Worm (Caenorhabditis elegans) whole organism, young adult: ENCODE measurements around the gene act-5.

Experiments used
- B0035.1 ChIP-seq: sonication (generic microtip); optimal IDR thresholded peaks from 2 replicates; lab custom pipeline; 2016; ENCODE audit warnings: missing genetic modification characterization, mild to moderate bottlenecking, missing compliant biosample characterization, missing genotype, missing genetic modification reagents
- B0336.3 ChIP-seq: fragments of 200-800 bp; sonication (Bioruptor generic); IDR thresholded peaks from 2 replicates; pipeline ENCODE4 v1.3.6; 2022; ENCODE audit warnings: missing genetic modification characterization, missing compliant biosample characterization
- F22D6.2 ChIP-seq: sonication (generic microtip); optimal IDR thresholded peaks from 2 replicates; lab custom pipeline; 2016; ENCODE audit warnings: mild to moderate bottlenecking, missing genetic modification characterization, missing compliant biosample characterization
- F49E8.2 ChIP-seq: sonication (generic microtip); optimal IDR thresholded peaks from 3 replicates; lab custom pipeline; 2017; ENCODE audit warnings: missing genetic modification characterization, mild to moderate bottlenecking, missing compliant biosample characterization, antibody characterized with exemption, moderate library complexity; ENCODE audit not compliant: insufficient read depth
- F52B5.7 ChIP-seq: sonication (generic microtip); optimal IDR thresholded peaks from 2 replicates; lab custom pipeline; 2016; ENCODE audit warnings: mild to moderate bottlenecking, missing genetic modification characterization, missing compliant biosample characterization
- F55B11.4 ChIP-seq: sonication (generic microtip); optimal IDR thresholded peaks from 2 replicates; lab custom pipeline; 2016; ENCODE audit warnings: missing compliant biosample characterization, missing genetic modification characterization, borderline replicate concordance; ENCODE audit not compliant: insufficient read depth
- F57A8.1 ChIP-seq: fragments of 200-800 bp; sonication (Bioruptor generic); optimal IDR thresholded peaks from 2 replicates; lab custom pipeline; 2018; ENCODE audit warnings: mild to moderate bottlenecking, missing genetic modification characterization, moderate library complexity, missing compliant biosample characterization
- K11D2.4 ChIP-seq: fragments of 200-800 bp; sonication (Bioruptor generic); IDR thresholded peaks from 2 replicates; pipeline ENCODE4 v1.3.6; 2022; ENCODE audit warnings: missing genetic modification reagents, missing genetic modification characterization, missing compliant biosample characterization
- T26A5.8 ChIP-seq: sonication (generic microtip); optimal IDR thresholded peaks from 2 replicates; lab custom pipeline; 2016; ENCODE audit warnings: missing genetic modification characterization, missing compliant biosample characterization
- Y79H2A.3 ChIP-seq: fragments of 200-800 bp; sonication (Bioruptor generic); conservative IDR thresholded peaks from 2 replicates; pipeline ENCODE4 v1.3.6; 2022; ENCODE audit warnings: missing genetic modification reagents, missing genetic modification characterization, missing compliant biosample characterization
- Y95B8A.8 ChIP-seq: fragments of 200-800 bp; sonication (Bioruptor generic); IDR thresholded peaks from 2 replicates; pipeline ENCODE4 v1.3.6; 2022; ENCODE audit warnings: missing genetic modification reagents, missing genetic modification characterization, missing compliant biosample characterization
- ZK185.1 ChIP-seq: sonication (generic microtip); optimal IDR thresholded peaks from 2 replicates; lab custom pipeline; 2016; ENCODE audit warnings: mild to moderate bottlenecking, missing genetic modification characterization, missing compliant biosample characterization; ENCODE audit not compliant: poor library complexity, severe bottlenecking
- akir-1 ChIP-seq: fragments of 200-800 bp; sonication (Bioruptor generic); optimal IDR thresholded peaks from 2 replicates; lab custom pipeline; 2018; ENCODE audit warnings: mild to moderate bottlenecking, missing genetic modification characterization, moderate library complexity, missing compliant biosample characterization
- aptf-2 ChIP-seq: fragments of 200-800 bp; sonication (Bioruptor generic); conservative IDR thresholded peaks from 2 replicates; pipeline ENCODE4 v1.3.6; 2022; ENCODE audit warnings: missing genetic modification reagents, missing genetic modification characterization, missing compliant biosample characterization
- atf-7 ChIP-seq: sonication (generic microtip); optimal IDR thresholded peaks from 2 replicates; lab custom pipeline; 2017; ENCODE audit warnings: mild to moderate bottlenecking, missing genetic modification characterization, missing compliant biosample characterization
- athp-1 ChIP-seq: sonication (generic microtip); optimal IDR thresholded peaks from 2 replicates; lab custom pipeline; 2017; ENCODE audit warnings: mild to moderate bottlenecking, missing genetic modification characterization, missing compliant biosample characterization
- bed-2 ChIP-seq: fragments of 200-800 bp; sonication (Bioruptor generic); IDR thresholded peaks from 2 replicates; pipeline ENCODE4 v1.3.6; 2022; ENCODE audit warnings: missing genetic modification reagents, missing genetic modification characterization, missing compliant biosample characterization
- ccch-3 ChIP-seq: fragments of 200-800 bp; sonication (Bioruptor generic); optimal IDR thresholded peaks from 2 replicates; lab custom pipeline; 2018; ENCODE audit warnings: mild to moderate bottlenecking, missing genetic modification characterization, missing compliant biosample characterization
- ceh-27 ChIP-seq: fragments of 200-800 bp; sonication (Bioruptor generic); optimal IDR thresholded peaks from 2 replicates; lab custom pipeline; 2018; ENCODE audit warnings: mild to moderate bottlenecking, missing genetic modification characterization, moderate library complexity, missing compliant biosample characterization
- ceh-40 ChIP-seq: fragments of 200-800 bp; sonication (Bioruptor generic); IDR thresholded peaks from 2 replicates; pipeline ENCODE4 v1.3.6; 2022; ENCODE audit warnings: missing genetic modification characterization, missing compliant biosample characterization
- ceh-58 ChIP-seq: fragments of 200-800 bp; sonication (Bioruptor generic); IDR thresholded peaks from 2 replicates; pipeline ENCODE4 v1.3.6; 2022; ENCODE audit warnings: missing genetic modification characterization, missing compliant biosample characterization
- ceh-79 ChIP-seq: sonication (generic microtip); optimal IDR thresholded peaks from 2 replicates; lab custom pipeline; 2017; ENCODE audit warnings: mild to moderate bottlenecking, missing genetic modification characterization, missing compliant biosample characterization
- chd-7 ChIP-seq: sonication (generic microtip); optimal IDR thresholded peaks from 2 replicates; lab custom pipeline; 2016; ENCODE audit warnings: mild to moderate bottlenecking, missing genetic modification characterization, moderate library complexity, missing compliant biosample characterization
- dox-1 ChIP-seq: fragments of 200-800 bp; sonication (Bioruptor generic); IDR thresholded peaks from 2 replicates; pipeline ENCODE4 v1.3.6; 2022; ENCODE audit warnings: missing genetic modification reagents, missing genetic modification characterization, missing compliant biosample characterization
- dpff-1 ChIP-seq: sonication (generic microtip); optimal IDR thresholded peaks from 2 replicates; lab custom pipeline; 2017; ENCODE audit warnings: mild to moderate bottlenecking, missing genetic modification characterization, missing compliant biosample characterization
- dpl-1 ChIP-seq: fragments of 150-350 bp; optimal IDR thresholded peaks from 2 replicates; lab custom pipeline; 2014; ENCODE audit warnings: missing biosample characterization, missing genetic modification reagents, missing genetic modification characterization
- egl-18 ChIP-seq: fragments of 200-800 bp; sonication (Bioruptor generic); IDR thresholded peaks from 2 replicates; pipeline ENCODE4 v1.3.6; 2022; ENCODE audit warnings: missing genetic modification reagents, missing genetic modification characterization, missing compliant biosample characterization
- egl-44 ChIP-seq: fragments of 200-800 bp; sonication (Bioruptor generic); IDR thresholded peaks from 2 replicates; pipeline ENCODE4 v1.3.6; 2022; ENCODE audit warnings: missing genetic modification reagents, missing genetic modification characterization, missing compliant biosample characterization
- egrh-3 ChIP-seq: fragments of 200-800 bp; sonication (Bioruptor generic); IDR thresholded peaks from 2 replicates; pipeline ENCODE4 v1.3.6; 2022; ENCODE audit warnings: missing genetic modification reagents, missing genetic modification characterization, missing compliant biosample characterization
- ets-4 ChIP-seq: fragments of 200-800 bp; sonication (Bioruptor generic); optimal IDR thresholded peaks from 2 replicates; lab custom pipeline; 2018; ENCODE audit warnings: mild to moderate bottlenecking, missing genetic modification characterization, missing compliant biosample characterization
- fkh-3 ChIP-seq: sonication (generic microtip); optimal IDR thresholded peaks from 2 replicates; lab custom pipeline; 2016; ENCODE audit warnings: mild to moderate bottlenecking, missing genetic modification characterization, missing compliant biosample characterization
- lag-1 ChIP-seq: fragments of 200-800 bp; sonication (Bioruptor generic); IDR thresholded peaks from 2 replicates; pipeline ENCODE4 v1.3.6; 2022; ENCODE audit warnings: missing genetic modification reagents, missing genetic modification characterization, missing compliant biosample characterization
- mxl-1 ChIP-seq: sonication (generic microtip); optimal IDR thresholded peaks from 2 replicates; lab custom pipeline; 2016; ENCODE audit warnings: missing genetic modification characterization, missing compliant biosample characterization
- nfya-2 ChIP-seq: fragments of 200-800 bp; sonication (Bioruptor generic); IDR thresholded peaks from 2 replicates; pipeline ENCODE4 v1.3.6; 2022; ENCODE audit warnings: missing genetic modification reagents, missing genetic modification characterization, missing compliant biosample characterization
- nhr-27 ChIP-seq: fragments of 200-800 bp; sonication (Bioruptor generic); optimal IDR thresholded peaks from 2 replicates; lab custom pipeline; 2018; ENCODE audit warnings: mild to moderate bottlenecking, missing genetic modification characterization, moderate library complexity, missing compliant biosample characterization
- nhr-80 ChIP-seq: sonication (generic microtip); optimal IDR thresholded peaks from 2 replicates; lab custom pipeline; 2016; ENCODE audit warnings: missing genetic modification characterization, missing compliant biosample characterization
- nhr-90 ChIP-seq: sonication (generic microtip); optimal IDR thresholded peaks from 2 replicates; lab custom pipeline; 2016; ENCODE audit warnings: missing genotype, mild to moderate bottlenecking, missing genetic modification characterization, missing compliant biosample characterization
- rcor-1 ChIP-seq: fragments of 200-800 bp; sonication (Bioruptor generic); IDR thresholded peaks from 2 replicates; pipeline ENCODE4 v1.3.6; 2022; ENCODE audit warnings: missing genetic modification reagents, missing genetic modification characterization, missing compliant biosample characterization
- sea-2 ChIP-seq: fragments of 200-800 bp; sonication (Bioruptor generic); IDR thresholded peaks from 2 replicates; pipeline ENCODE4 v1.3.6; 2022; ENCODE audit warnings: missing genetic modification characterization, missing compliant biosample characterization
- unc-130 ChIP-seq: sonication (generic microtip); optimal IDR thresholded peaks from 2 replicates; lab custom pipeline; 2016; ENCODE audit warnings: missing genetic modification reagents, missing genetic modification characterization, missing compliant biosample characterization
- xnd-1 ChIP-seq: sonication (generic microtip); optimal IDR thresholded peaks from 2 replicates; lab custom pipeline; 2016; ENCODE audit warnings: missing genotype, missing genetic modification reagents, missing genetic modification characterization, missing compliant biosample characterization
- zfh-2 ChIP-seq: fragments of 200-800 bp; sonication (Bioruptor generic); conservative IDR thresholded peaks from 2 replicates; pipeline ENCODE4 v1.3.6; 2022; ENCODE audit warnings: missing genetic modification reagents, missing genetic modification characterization, missing compliant biosample characterization
- ztf-18 ChIP-seq: sonication (generic microtip); optimal IDR thresholded peaks from 2 replicates; lab custom pipeline; 2016; ENCODE audit warnings: missing genotype, mild to moderate bottlenecking, missing genetic modification characterization, missing compliant biosample characterization
- ztf-25 ChIP-seq: fragments of 200-800 bp; sonication (Bioruptor generic); IDR thresholded peaks from 2 replicates; pipeline ENCODE4 v1.3.6; 2022; ENCODE audit warnings: missing genetic modification reagents, missing genetic modification characterization, missing compliant biosample characterization
- ztf-3 ChIP-seq: fragments of 200-800 bp; sonication (Bioruptor generic); optimal IDR thresholded peaks from 2 replicates; lab custom pipeline; 2018; ENCODE audit warnings: mild to moderate bottlenecking, missing genetic modification characterization, missing compliant biosample characterization

act-5 gene

DNA sequence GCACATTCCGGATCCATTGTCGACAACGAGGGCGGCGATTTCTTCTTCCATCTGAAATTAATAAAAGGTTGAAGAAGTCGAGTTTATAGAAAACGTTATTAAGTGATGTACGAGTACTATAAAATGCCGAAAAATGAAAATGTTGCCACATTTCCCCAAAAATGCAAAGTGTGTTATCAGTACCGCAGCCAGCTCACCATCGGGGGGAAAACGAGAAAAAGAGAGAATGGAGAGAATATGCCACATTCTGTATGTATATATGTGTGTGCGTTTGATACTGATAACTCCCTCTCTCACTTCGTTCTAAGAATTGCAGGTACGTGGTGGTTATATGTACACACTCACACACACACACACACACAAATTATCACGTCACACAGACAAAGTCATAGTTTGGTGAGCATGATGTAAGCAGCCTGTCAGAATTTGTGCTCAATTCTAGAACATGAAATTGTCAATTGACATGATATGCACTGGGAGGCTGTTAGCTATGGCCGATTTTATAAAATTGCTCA, at the start of gene act-5 (continued):
- no peak for TF ChIP-seq ccch-3
- no peak for TF ChIP-seq F55B11.4 (tag; lab: Kevin White, UChicago)
- TF ChIP-seq K11D2.4, result no peak
- no peak for TF ChIP-seq sea-2
- TF ChIP-seq xnd-1 (tag; lab: Kevin White, UChicago), result no peak
- no peak for TF ChIP-seq Y79H2A.3
- TF ChIP-seq F22D6.2 (tag; lab: Kevin White, UChicago), result no peak
- TF ChIP-seq ceh-40 (GFP tag; lab: Robert Waterston, UW), result no peak
- no peak for TF ChIP-seq F57A8.1 (GFP tag; lab: Kevin White, UChicago)
- TF ChIP-seq atf-7, result peak; percentile 77
- TF ChIP-seq aptf-2 (GFP tag; lab: Robert Waterston, UW), result no peak
- TF ChIP-seq fkh-3 (tag; lab: Kevin White, UChicago), result no peak
- TF ChIP-seq F52B5.7, result no peak
- TF ChIP-seq chd-7 (tag; lab: Kevin White, UChicago), result no peak
- TF ChIP-seq mxl-1 (tag; lab: Kevin White, UChicago), result no peak
- TF ChIP-seq T26A5.8 (tag; lab: Kevin White, UChicago), result no peak
- TF ChIP-seq ceh-79 (tag; lab: Kevin White, UChicago), result no peak
- TF ChIP-seq ZK185.1, result no peak
- TF ChIP-seq ceh-58 (GFP tag; lab: Robert Waterston, UW), result no peak
- no peak for TF ChIP-seq Y95B8A.8
- no peak for TF ChIP-seq egrh-3 (GFP tag; lab: Robert Waterston, UW)
- peak; percentile 53 for TF ChIP-seq ets-4 (GFP tag; lab: Kevin White, UChicago)
- no peak for TF ChIP-seq ztf-3
- no peak for TF ChIP-seq akir-1 (GFP tag; lab: Kevin White, UChicago)
- no peak for TF ChIP-seq B0336.3 (GFP tag; lab: Robert Waterston, UW)
- TF ChIP-seq B0035.1 (tag; lab: Kevin White, UChicago), result no peak
- TF ChIP-seq rcor-1 (GFP tag; lab: Robert Waterston, UW), result no peak
- no peak for TF ChIP-seq unc-130 (GFP tag; lab: Kevin White, UChicago)
- no peak for TF ChIP-seq dpff-1 (tag; lab: Kevin White, UChicago)
- no peak for TF ChIP-seq nhr-90 (tag; lab: Kevin White, UChicago)
- no peak for TF ChIP-seq ztf-18 (tag; lab: Kevin White, UChicago)
- TF ChIP-seq lag-1 (GFP tag; lab: Robert Waterston, UW), result no peak
- no peak for TF ChIP-seq ztf-25 (GFP tag; lab: Robert Waterston, UW)
- TF ChIP-seq egl-44, result no peak
- no peak for TF ChIP-seq zfh-2 (GFP tag; lab: Robert Waterston, UW)
- no peak for TF ChIP-seq nfya-2
- no peak for TF ChIP-seq nhr-27 (tag; lab: Kevin White, UChicago)
- TF ChIP-seq F49E8.2 (tag; lab: Kevin White, UChicago), result no peak
- TF ChIP-seq egl-18 (GFP tag; lab: Robert Waterston, UW), result no peak
- TF ChIP-seq bed-2 (GFP tag; lab: Robert Waterston, UW), result no peak
- TF ChIP-seq dox-1 (GFP tag; lab: Robert Waterston, UW), result 0 out of 2 replicates have a peak, but pooled peaks have one; percentile 9
- TF ChIP-seq athp-1, result no peak
- peak; percentile 87 for TF ChIP-seq nhr-80 (tag; lab: Kevin White, UChicago)
- TF ChIP-seq ceh-27 (GFP tag; lab: Kevin White, UChicago), result no peak
- TF ChIP-seq dpl-1 (GFP tag; lab: Kevin White, UChicago), result no peak
